Worm (Caenorhabditis elegans) whole organism, L1 larva: Measurements from ENCODE around the gene E04D5.4.

ENCODE experiments used
- C04F5.9 ChIP-seq: sonication (generic microtip); optimal IDR thresholded peaks from 2 replicates; lab custom pipeline; 2016; ENCODE audit warnings: missing genetic modification characterization, missing compliant biosample characterization
- efl-1 ChIP-seq, 4 experiments: fragments of 150-350 bp; optimal IDR thresholded peaks in 3 of 4; peaks in 1 of 4; 1 replicate in 1 of 4; 2 replicates in 3 of 4; lab custom pipeline; 2014; ENCODE audit warnings: missing biosample characterization in 2 of 4, missing genetic modification characterization in 2 of 4, missing genetic modification reagents in 2 of 4
- elt-2 ChIP-seq: sonication (generic microtip); optimal IDR thresholded peaks from 2 replicates; lab custom pipeline; 2016; ENCODE audit warnings: missing genetic modification characterization, mild to moderate bottlenecking, inconsistent platforms, missing compliant biosample characterization, missing genetic modification reagents
- fos-1 ChIP-seq: fragments of 150-350 bp; optimal IDR thresholded peaks from 2 replicates; lab custom pipeline; 2014; ENCODE audit warnings: missing biosample characterization, missing genetic modification characterization
- lin-14 ChIP-seq: fragments of 200-800 bp; sonication (Bioruptor generic); optimal IDR thresholded peaks from 2 replicates; lab custom pipeline; 2018; ENCODE audit warnings: mild to moderate bottlenecking, missing genetic modification characterization, moderate library complexity, missing compliant biosample characterization
- nhr-12 ChIP-seq: sonication (generic microtip); optimal IDR thresholded peaks from 2 replicates; lab custom pipeline; 2017; ENCODE audit warnings: missing biosample characterization, missing genetic modification characterization
- nhr-84 ChIP-seq: sonication (generic microtip); optimal IDR thresholded peaks from 2 replicates; lab custom pipeline; 2017; ENCODE audit warnings: missing biosample characterization, missing genetic modification characterization
- pax-3 ChIP-seq: fragments of 200-800 bp; sonication (Bioruptor generic); optimal IDR thresholded peaks from 2 replicates; lab custom pipeline; 2018; ENCODE audit warnings: mild to moderate bottlenecking, missing genetic modification characterization, moderate library complexity, missing compliant biosample characterization
- pqm-1 ChIP-seq: sonication (generic microtip); optimal IDR thresholded peaks from 3 replicates; lab custom pipeline; 2017; ENCODE audit warnings: missing biosample characterization, missing genetic modification characterization
- skn-1 ChIP-seq: fragments of 150-350 bp; optimal IDR thresholded peaks from 2 replicates; lab custom pipeline; 2014; ENCODE audit warnings: missing biosample characterization, missing genetic modification characterization
- snpc-4 ChIP-seq: fragments of 150-350 bp; optimal IDR thresholded peaks from 2 replicates; lab custom pipeline; 2014; ENCODE audit warnings: missing biosample characterization, missing genetic modification characterization
- tlp-1 ChIP-seq: fragments of 150-350 bp; optimal IDR thresholded peaks from 2 replicates; lab custom pipeline; 2014; ENCODE audit warnings: missing biosample characterization, missing genetic modification characterization
- zag-1 ChIP-seq: fragments of 150-350 bp; optimal IDR thresholded peaks from 2 replicates; lab custom pipeline; 2014; ENCODE audit warnings: missing biosample characterization, missing genetic modification characterization

DNA sequence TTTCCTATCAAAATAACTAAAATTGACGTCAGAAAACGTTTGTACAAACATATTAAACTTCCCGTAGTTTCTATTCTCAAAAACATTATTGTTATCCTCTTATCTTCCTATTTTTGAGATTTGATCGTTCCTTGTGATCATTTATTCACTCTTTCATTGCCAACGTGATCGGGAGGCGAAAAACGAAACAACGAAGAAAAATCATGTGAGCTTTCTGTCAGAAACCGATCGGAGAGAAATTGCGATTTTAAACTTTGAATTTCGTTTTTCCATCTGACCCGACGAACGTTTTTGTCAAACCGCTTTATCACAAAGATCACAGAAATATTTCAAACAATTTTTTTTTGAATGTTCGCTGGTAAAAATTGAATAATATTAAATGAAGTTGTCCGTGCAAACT is 6.2 kb downstream of the E04D5.4 start:
- TF ChIP-seq elt-2 = peak; percentile 65
- no peak for TF ChIP-seq skn-1 (tag; lab: Kevin White, UChicago)
- no peak for TF ChIP-seq snpc-4
- no peak for TF ChIP-seq tlp-1 (tag; lab: Kevin White, UChicago)
- no peak for TF ChIP-seq efl-1 (optimal IDR thresholded peaks at IDR 0.05; lab: Kevin White, UChicago)
- peak in 1 of 2 experiments; percentile 50 for TF ChIP-seq efl-1 (GFP tag; optimal IDR thresholded peaks at IDR 0.05 in 1 of 2; lab: Kevin White, UChicago)
- TF ChIP-seq nhr-84 (tag; lab: Kevin White, UChicago) = no peak
- TF ChIP-seq pqm-1 (tag; lab: Kevin White, UChicago) = no peak
- TF ChIP-seq lin-14 (GFP tag; lab: Kevin White, UChicago) = peak; percentile 72
- TF ChIP-seq zag-1 (tag; lab: Kevin White, UChicago) = no peak
- no peak for TF ChIP-seq fos-1
- no peak for TF ChIP-seq nhr-12
- no peak for TF ChIP-seq pax-3 (tag; lab: Kevin White, UChicago)
- no peak for TF ChIP-seq C04F5.9 (tag; lab: Kevin White, UChicago)
